Worm (Caenorhabditis elegans) whole organism, L2 larva: Measurements from ENCODE around the gene F10E9.2.
A peak's percentile ranks its signal among the peaks of the same experiment; 100 is the strongest.
"Not testable (repeated sequence)": the region's sequence is repeated elsewhere in the genome, so short reads cannot be mapped to it uniquely, and the experiment has no call there.

Experiments
- C34F6.9 ChIP-seq: fragments of 150-350 bp; optimal IDR thresholded peaks from 2 replicates; lab custom pipeline; 2014; ENCODE audit warnings: missing biosample characterization, missing genetic modification characterization
- F13H6.1 ChIP-seq: sonication (generic microtip); optimal IDR thresholded peaks from 2 replicates; lab custom pipeline; 2016; ENCODE audit warnings: missing genetic modification characterization, missing compliant biosample characterization
- Y55F3AM.14 ChIP-seq: fragments of 200-800 bp; sonication (Bioruptor generic); optimal IDR thresholded peaks from 2 replicates; lab custom pipeline; 2018; ENCODE audit warnings: mild to moderate bottlenecking, missing genetic modification characterization, missing compliant biosample characterization
- ZK546.5 ChIP-seq: sonication (generic microtip); optimal IDR thresholded peaks from 2 replicates; lab custom pipeline; 2017; ENCODE audit warnings: missing biosample characterization, missing genetic modification characterization
- alr-1 ChIP-seq: fragments of 150-350 bp; optimal IDR thresholded peaks from 2 replicates; lab custom pipeline; 2014; ENCODE audit warnings: missing biosample characterization, missing genetic modification characterization
- aly-2 ChIP-seq: fragments of 150-350 bp; optimal IDR thresholded peaks from 2 replicates; lab custom pipeline; 2014; ENCODE audit warnings: missing biosample characterization, missing genetic modification characterization
- ama-1 ChIP-seq: fragments of 150-350 bp; optimal IDR thresholded peaks from 2 replicates; lab custom pipeline; 2018; ENCODE audit warnings: inconsistent platforms
- blmp-1 ChIP-seq: sonication (generic microtip); optimal IDR thresholded peaks from 2 replicates; lab custom pipeline; 2017; ENCODE audit warnings: missing genetic modification characterization, mild to moderate bottlenecking, missing compliant biosample characterization, antibody characterized with exemption, moderate library complexity; ENCODE audit not compliant: insufficient read depth
- ceh-16 ChIP-seq: fragments of 150-350 bp; optimal IDR thresholded peaks from 2 replicates; lab custom pipeline; 2014; ENCODE audit warnings: missing biosample characterization, missing genetic modification characterization
- ceh-82 ChIP-seq: fragments of 150-350 bp; optimal IDR thresholded peaks from 2 replicates; lab custom pipeline; 2014; ENCODE audit warnings: missing biosample characterization, missing genetic modification characterization
- crh-2 ChIP-seq: sonication (generic microtip); optimal IDR thresholded peaks from 2 replicates; lab custom pipeline; 2017; ENCODE audit warnings: missing biosample characterization, missing genetic modification characterization
- dmd-4 ChIP-seq: sonication (generic microtip); optimal IDR thresholded peaks from 2 replicates; lab custom pipeline; 2017; ENCODE audit warnings: missing biosample characterization, missing genetic modification characterization
- egl-27 ChIP-seq: sonication (generic microtip); optimal IDR thresholded peaks from 3 replicates; lab custom pipeline; 2017; ENCODE audit warnings: missing biosample characterization, missing genetic modification reagents, missing genetic modification characterization
- elt-1 ChIP-seq: fragments of 150-350 bp; optimal IDR thresholded peaks from 2 replicates; lab custom pipeline; 2014; ENCODE audit warnings: missing biosample characterization, missing genetic modification characterization
- elt-3 ChIP-seq: sonication (generic microtip); optimal IDR thresholded peaks from 2 replicates; lab custom pipeline; 2017; ENCODE audit warnings: missing biosample characterization, missing genetic modification characterization
- fos-1 ChIP-seq: fragments of 150-350 bp; optimal IDR thresholded peaks from 2 replicates; lab custom pipeline; 2014; ENCODE audit warnings: missing biosample characterization, missing genetic modification characterization
- lin-13 ChIP-seq: fragments of 150-350 bp; optimal IDR thresholded peaks from 2 replicates; lab custom pipeline; 2014; ENCODE audit warnings: missing biosample characterization, missing genetic modification reagents, missing genetic modification characterization
- lin-39 ChIP-seq: fragments of 150-350 bp; optimal IDR thresholded peaks from 2 replicates; lab custom pipeline; 2014; ENCODE audit warnings: missing biosample characterization, missing genetic modification reagents, missing genetic modification characterization
- lsy-2 ChIP-seq, 2 experiments: fragments of 150-350 bp in 1 of 2; sonication (generic microtip) in 1 of 2; optimal IDR thresholded peaks; 2 replicates each; lab custom pipeline; 2014 to 2017; ENCODE audit warnings: missing biosample characterization in 2 of 2, missing genetic modification characterization in 2 of 2
- mbf-1 ChIP-seq: sonication (generic microtip); optimal IDR thresholded peaks from 2 replicates; lab custom pipeline; 2017; ENCODE audit warnings: missing biosample characterization, missing genetic modification characterization
- mdl-1 ChIP-seq, 2 experiments: fragments of 150-350 bp in 1 of 2; sonication (generic microtip) in 1 of 2; optimal IDR thresholded peaks; 2 replicates each; lab custom pipeline; 2017; ENCODE audit warnings: missing biosample characterization in 2 of 2, missing genetic modification characterization in 2 of 2
- nhr-10 ChIP-seq: sonication (generic microtip); optimal IDR thresholded peaks from 2 replicates; lab custom pipeline; 2017; ENCODE audit warnings: missing biosample characterization, missing genetic modification characterization
- nhr-11 ChIP-seq: fragments of 150-350 bp; optimal IDR thresholded peaks from 2 replicates; lab custom pipeline; 2014; ENCODE audit warnings: missing biosample characterization, missing genetic modification characterization
- nhr-129 ChIP-seq: fragments of 150-350 bp; optimal IDR thresholded peaks from 2 replicates; lab custom pipeline; 2014; ENCODE audit warnings: missing biosample characterization, missing genetic modification characterization
- nhr-21 ChIP-seq: fragments of 150-350 bp; optimal IDR thresholded peaks from 2 replicates; lab custom pipeline; 2014; ENCODE audit warnings: missing biosample characterization, missing genetic modification characterization
- nhr-23 ChIP-seq: fragments of 150-350 bp; optimal IDR thresholded peaks from 2 replicates; lab custom pipeline; 2014; ENCODE audit warnings: missing biosample characterization, missing genetic modification reagents, missing genetic modification characterization
- nhr-237 ChIP-seq: fragments of 150-350 bp; optimal IDR thresholded peaks from 2 replicates; lab custom pipeline; 2014; ENCODE audit warnings: missing biosample characterization, missing genetic modification characterization
- nhr-25 ChIP-seq: fragments of 150-350 bp; sonication (generic microtip); optimal IDR thresholded peaks from 3 replicates; lab custom pipeline; 2014; ENCODE audit warnings: missing biosample characterization, missing genetic modification characterization
- nhr-6 ChIP-seq: fragments of 150-350 bp; optimal IDR thresholded peaks from 2 replicates; lab custom pipeline; 2014; ENCODE audit warnings: missing biosample characterization, missing genetic modification characterization
- nhr-77 ChIP-seq: fragments of 150-350 bp; optimal IDR thresholded peaks from 2 replicates; lab custom pipeline; 2014; ENCODE audit warnings: missing biosample characterization, missing genetic modification characterization
- peb-1 ChIP-seq: fragments of 150-350 bp; optimal IDR thresholded peaks from 2 replicates; lab custom pipeline; 2014; ENCODE audit warnings: missing biosample characterization, missing genetic modification characterization
- sem-4 ChIP-seq: fragments of 150-350 bp; optimal IDR thresholded peaks from 2 replicates; lab custom pipeline; 2014; ENCODE audit warnings: missing biosample characterization, missing genetic modification reagents, missing genetic modification characterization
- skn-1 ChIP-seq: sonication (generic microtip); optimal IDR thresholded peaks from 2 replicates; lab custom pipeline; 2017; ENCODE audit warnings: missing biosample characterization, missing genetic modification characterization
- sma-3 ChIP-seq: sonication (generic microtip); optimal IDR thresholded peaks from 2 replicates; lab custom pipeline; 2016; ENCODE audit warnings: missing genetic modification reagents, missing genetic modification characterization, missing compliant biosample characterization
- sma-9 ChIP-seq, 2 experiments: fragments of 150-350 bp in 1 of 2; sonication (generic microtip) in 1 of 2; optimal IDR thresholded peaks; 2 replicates each; lab custom pipeline; 2014 to 2016; ENCODE audit warnings: missing genetic modification characterization in 2 of 2, mild to moderate bottlenecking in 1 of 2, missing biosample characterization in 1 of 2, missing compliant biosample characterization in 1 of 2, missing genetic modification reagents in 1 of 2, moderate library complexity in 1 of 2
- snpc-4 ChIP-seq: fragments of 150-350 bp; optimal IDR thresholded peaks from 2 replicates; lab custom pipeline; 2014; ENCODE audit warnings: missing biosample characterization, missing genetic modification characterization
- unc-39 ChIP-seq: fragments of 150-350 bp; optimal IDR thresholded peaks from 2 replicates; lab custom pipeline; 2014; ENCODE audit warnings: missing biosample characterization, missing genetic modification characterization
- unc-55 ChIP-seq: fragments of 150-350 bp; sonication (generic microtip); optimal IDR thresholded peaks from 3 replicates; lab custom pipeline; 2014; ENCODE audit warnings: missing biosample characterization, missing genetic modification reagents, missing genetic modification characterization
- zag-1 ChIP-seq: fragments of 150-350 bp; optimal IDR thresholded peaks from 2 replicates; lab custom pipeline; 2014; ENCODE audit warnings: missing biosample characterization, missing genetic modification characterization
- ztf-4 ChIP-seq: fragments of 150-350 bp; optimal IDR thresholded peaks from 2 replicates; lab custom pipeline; 2014; ENCODE audit warnings: missing biosample characterization, missing genetic modification characterization

F10E9.2 gene

ce11 chrIII:8344283-8344682, 31.8 kb downstream of the F10E9.2 start, which contains the start of gene ZC262.7:
Gene ZC262.7, minus strand, starts transcription at chrIII:8344336.
- TF ChIP-seq lin-39, C34F6.9, nhr-21 (tag; lab: Kevin White, UChicago): not testable (repeated sequence)

- TF ChIP-seq unc-39; lin-13 (GFP tag; lab: Kevin White, UChicago); alr-1 (tag; lab: Kevin White, UChicago): not testable (repeated sequence)
These were observed 35.3 kb downstream of the F10E9.2 start, which contains the start of gene clc-29 for ce11 chrIII:8347822-8348221. Gene clc-29, minus strand, starts transcription at chrIII:8347922.

ce11 chrIII:8354644-8355461, 42.4 kb downstream of the F10E9.2 start, which contains the start of gene unc-116:
Gene unc-116, minus strand, starts transcription at chrIII:8355174.
- TF ChIP-seq peb-1 (no peak), nhr-25 (peak; percentile 2), snpc-4 (tag; lab: Kevin White, UChicago) (peak; percentile 27), lsy-2 (tag; optimal IDR thresholded peaks at IDR 0.05; lab: Kevin White, UChicago) (peak; percentile 46 to 71), aly-2 (tag; lab: Kevin White, UChicago) (no peak), C34F6.9 (tag; lab: Kevin White, UChicago) (peak; percentile 78), nhr-6 (tag; lab: Kevin White, UChicago) (no peak), blmp-1 (no peak), unc-39 (no peak), egl-27 (tag; lab: Kevin White, UChicago) (no peak), lin-13 (GFP tag; lab: Kevin White, UChicago) (peak; percentile 51), mdl-1 (tag; optimal IDR thresholded peaks at IDR 0.05; lab: Kevin White, UChicago) (peak; percentile 16 to 70), ztf-4 (tag; lab: Kevin White, UChicago) (peak; percentile 55), crh-2 (tag; lab: Kevin White, UChicago) (peak; percentile 51), nhr-77 (no peak), unc-55 (GFP tag; lab: Kevin White, UChicago) (peak; percentile 92), zag-1 (peak; percentile 54), elt-1 (tag; lab: Kevin White, UChicago) (no peak), sma-3 (no peak), sem-4 (tag; lab: Kevin White, UChicago) (peak; percentile 1), sma-9 (GFP tag; optimal IDR thresholded peaks at IDR 0.05; lab: Kevin White, UChicago) (peak; percentile 67), sma-9 (tag; optimal IDR thresholded peaks at IDR 0.05; lab: Kevin White, UChicago) (no peak), mbf-1 (tag; lab: Kevin White, UChicago) (no peak), nhr-129 (tag; lab: Kevin White, UChicago) (peak; percentile 91), lin-39 (tag; lab: Kevin White, UChicago) (no peak), alr-1 (tag; lab: Kevin White, UChicago) (no peak)

- TF ChIP-seq ceh-82 (tag; lab: Kevin White, UChicago) (no peak), nhr-23 (tag; lab: Kevin White, UChicago) (no peak), aly-2 (tag; lab: Kevin White, UChicago) (no peak), nhr-10 (no peak), nhr-11 (tag; lab: Kevin White, UChicago) (no peak), nhr-77 (no peak), unc-55 (GFP tag; lab: Kevin White, UChicago) (no peak), crh-2 (tag; lab: Kevin White, UChicago) (no peak), skn-1 (tag; lab: Kevin White, UChicago) (no peak)
These were observed 42.9 kb downstream of the F10E9.2 start for ce11 chrIII:8355462-8355815.

ce11 chrIII:8356407-8356881, 44.0 kb downstream of the F10E9.2 start:
- no peak for TF ChIP-seq aly-2 (tag; lab: Kevin White, UChicago)
- peak; percentile 1 for TF ChIP-seq skn-1 (tag; lab: Kevin White, UChicago)
- TF ChIP-seq egl-27 (tag; lab: Kevin White, UChicago): no peak
- peak; percentile 91 for TF ChIP-seq sem-4 (tag; lab: Kevin White, UChicago)
- TF ChIP-seq elt-3 (tag; lab: Kevin White, UChicago): no peak
- TF ChIP-seq ceh-82 (tag; lab: Kevin White, UChicago): no peak
- TF ChIP-seq sma-3: peak; percentile 66
- TF ChIP-seq lsy-2 (tag; optimal IDR thresholded peaks at IDR 0.05; lab: Kevin White, UChicago): peak; percentile 70 to 91
- no peak for TF ChIP-seq ceh-16 (tag; lab: Kevin White, UChicago)
- TF ChIP-seq blmp-1: peak; percentile 48
- peak; percentile 62 for TF ChIP-seq fos-1
- TF ChIP-seq mdl-1 (tag; optimal IDR thresholded peaks at IDR 0.05; lab: Kevin White, UChicago): peak in 1 of 2 experiments; percentile 57
- TF ChIP-seq nhr-11 (tag; lab: Kevin White, UChicago): no peak
- peak; percentile 67 for TF ChIP-seq nhr-25
- TF ChIP-seq unc-39: no peak
- peak; percentile 85 for TF ChIP-seq F13H6.1 (tag; lab: Kevin White, UChicago)
- TF ChIP-seq nhr-6 (tag; lab: Kevin White, UChicago): peak; percentile 85
- TF ChIP-seq ama-1 (lab: Kevin White, UChicago): no peak
- TF ChIP-seq elt-1 (tag; lab: Kevin White, UChicago): no peak
- TF ChIP-seq nhr-23 (tag; lab: Kevin White, UChicago): no peak
- TF ChIP-seq nhr-237: no peak
- TF ChIP-seq unc-55 (GFP tag; lab: Kevin White, UChicago): peak; percentile 91
- TF ChIP-seq dmd-4 (tag; lab: Kevin White, UChicago): peak; percentile 25
- TF ChIP-seq Y55F3AM.14 (GFP tag; lab: Kevin White, UChicago): no peak
- TF ChIP-seq ZK546.5 (tag; lab: Kevin White, UChicago): no peak
- TF ChIP-seq crh-2 (tag; lab: Kevin White, UChicago): peak; percentile 91
